Fruit fly (Drosophila melanogaster): ENCODE results near the gene Spn38F.

- TF ChIP-seq CG8478 (optimal IDR thresholded peaks at IDR 0.05) = no peak
- no peak for TF ChIP-seq CTCF (optimal IDR thresholded peaks at IDR 0.05)
These were observed 37.5 kb downstream of the Spn38F start for dm6 chr2L:20799991-20800897.
